Worm (Caenorhabditis elegans): ENCODE results near the gene rbc-1.

The rbc-1 gene

ce11 chrX:14636712-14637111 is 25.5 kb downstream of the rbc-1 start:
- 0 out of 2 replicates have a peak, but pooled peaks have one; percentile 44 for TF ChIP-seq hmg-1.1 (GFP tag; IDR thresholded peaks at IDR 0.05)
- TF ChIP-seq madf-9 (GFP tag; conservative IDR thresholded peaks at IDR 0.05), result no peak
- TF ChIP-seq spr-1 (tag; optimal IDR thresholded peaks at IDR 0.05), result no peak
- TF ChIP-seq lir-3 (tag; optimal IDR thresholded peaks at IDR 0.05), result no peak
- TF ChIP-seq vab-7 (GFP tag; IDR thresholded peaks at IDR 0.05), result no peak
- TF ChIP-seq mdl-1 (tag; optimal IDR thresholded peaks at IDR 0.05), result no peak
- TF ChIP-seq dmd-9 (GFP tag; IDR thresholded peaks at IDR 0.05), result no peak
- TF ChIP-seq T26A8.4 (GFP tag; IDR thresholded peaks at IDR 0.05), result no peak
- no peak for TF ChIP-seq ces-1 (GFP tag; optimal IDR thresholded peaks at IDR 0.05)
- TF ChIP-seq lin-38 (GFP tag; IDR thresholded peaks at IDR 0.05), result no peak
- no peak for TF ChIP-seq unc-39 (tag; optimal IDR thresholded peaks at IDR 0.05)
- TF ChIP-seq F44E2.7 (GFP tag; IDR thresholded peaks at IDR 0.05), result no peak
- no peak for TF ChIP-seq mdt-29 (GFP tag; IDR thresholded peaks at IDR 0.05)
- peak; percentile 72; the same call in 1 of the 2 replicates for TF ChIP-seq egl-43 (GFP tag; IDR thresholded peaks at IDR 0.05)
- peak; percentile 28 for TF ChIP-seq mep-1 (tag; optimal IDR thresholded peaks at IDR 0.05)
- TF ChIP-seq mxl-3 (GFP tag; optimal IDR thresholded peaks at IDR 0.05), result no peak
- TF ChIP-seq F49E8.2 (tag; optimal IDR thresholded peaks at IDR 0.05; ENCODE audit: borderline replicate concordance), result no peak
- TF ChIP-seq nhr-237 (tag; optimal IDR thresholded peaks at IDR 0.05), result no peak
- TF ChIP-seq ceh-82 (tag; optimal IDR thresholded peaks at IDR 0.05), result no peak
- TF ChIP-seq F26F4.8 (GFP tag; conservative IDR thresholded peaks at IDR 0.05), result no peak
- TF ChIP-seq attf-4 (tag; optimal IDR thresholded peaks at IDR 0.05), result no peak
- TF ChIP-seq D1046.2 (GFP tag; IDR thresholded peaks at IDR 0.05), result no peak
- TF ChIP-seq ztf-11 (tag; optimal IDR thresholded peaks at IDR 0.05), result no peak
- TF ChIP-seq tra-1 (GFP tag; IDR thresholded peaks at IDR 0.05), result no peak
- no peak for TF ChIP-seq lin-13 (GFP tag; optimal IDR thresholded peaks at IDR 0.05)
- no peak for TF ChIP-seq dve-1 (tag; optimal IDR thresholded peaks at IDR 0.05; ENCODE audit: insufficient read depth)
- no peak for TF ChIP-seq fos-1 (tag; optimal IDR thresholded peaks at IDR 0.05)
- TF ChIP-seq nhr-11 (tag; optimal IDR thresholded peaks at IDR 0.05), result no peak
- no peak for TF ChIP-seq fkh-10 (GFP tag; optimal IDR thresholded peaks at IDR 0.05)
- no peak for TF ChIP-seq nhr-48 (tag; optimal IDR thresholded peaks at IDR 0.05)
- peak in 1 of 2 experiments; percentile 34 for TF ChIP-seq hif-1 (tag; optimal IDR thresholded peaks at IDR 0.05)
- no peak for TF ChIP-seq daf-8 (GFP tag; IDR thresholded peaks at IDR 0.05)
- peak in 1 of 2 experiments; percentile 62 for TF ChIP-seq unc-62 (GFP tag; optimal IDR thresholded peaks at IDR 0.05 in 1 of 2)
- no peak for TF ChIP-seq unc-62 (tag; optimal IDR thresholded peaks at IDR 0.05)
- TF ChIP-seq daf-16 (GFP tag; optimal IDR thresholded peaks at IDR 0.05), result no peak
- no peak for TF ChIP-seq daf-16 (tag; optimal IDR thresholded peaks at IDR 0.05)
- no peak for TF ChIP-seq daf-12 (tag; optimal IDR thresholded peaks at IDR 0.05)
- TF ChIP-seq pqm-1 (tag; optimal IDR thresholded peaks at IDR 0.05), result no peak
- no peak for TF ChIP-seq ZK546.5 (tag; optimal IDR thresholded peaks at IDR 0.05)
- TF ChIP-seq R02D3.7 (tag; optimal IDR thresholded peaks at IDR 0.05), result no peak
- peak; percentile 86 for TF ChIP-seq set-16 (GFP tag; IDR thresholded peaks at IDR 0.05)
- no peak for TF ChIP-seq ceh-20 (GFP tag; IDR thresholded peaks at IDR 0.05)
- TF ChIP-seq nhr-76 (tag; optimal IDR thresholded peaks at IDR 0.05), result no peak
- TF ChIP-seq lsy-2 (tag; optimal IDR thresholded peaks at IDR 0.05), result peak in 1 of 2 experiments; percentile 46
- no peak for TF ChIP-seq rbr-2 (tag; optimal IDR thresholded peaks at IDR 0.05)
- no peak for TF ChIP-seq ztf-7 (tag; optimal IDR thresholded peaks at IDR 0.05)
- no peak for TF ChIP-seq zfp-2 (tag; optimal IDR thresholded peaks at IDR 0.05)
- no peak for TF ChIP-seq skn-1 (tag; optimal IDR thresholded peaks at IDR 0.05)
- no peak for TF ChIP-seq mxl-2 (GFP tag; conservative IDR thresholded peaks at IDR 0.05)
- no peak for TF ChIP-seq ZK337.2 (GFP tag; IDR thresholded peaks at IDR 0.05)
- no peak for TF ChIP-seq aly-2 (tag; optimal IDR thresholded peaks at IDR 0.05)
- TF ChIP-seq zfp-3 (GFP tag; conservative IDR thresholded peaks at IDR 0.05), result no peak
- no peak for TF ChIP-seq F37D6.2 (tag; optimal IDR thresholded peaks at IDR 0.05)
- no peak for TF ChIP-seq lin-29 (GFP tag; IDR thresholded peaks at IDR 0.05)
